Fruit fly (Drosophila melanogaster) whole organism, adult: ENCODE results near the gene Gug.

ENCODE experiments used
- CG12768 ChIP-seq: fragments of 200-800 bp; sonication (Bioruptor generic); optimal IDR thresholded peaks from 2 replicates; lab custom pipeline; 2017; ENCODE audit warnings: missing biosample characterization, missing genetic modification characterization, mild to moderate bottlenecking, moderate library complexity, missing genetic modification reagents
- Hr96 ChIP-seq: fragments of 200-800 bp; sonication (Bioruptor generic); optimal IDR thresholded peaks from 2 replicates; lab custom pipeline; 2016; ENCODE audit warnings: missing biosample characterization, missing genetic modification characterization
- Mnt ChIP-seq: fragments of 200-800 bp; sonication (Bioruptor generic); optimal IDR thresholded peaks from 2 replicates; lab custom pipeline; 2016; ENCODE audit warnings: missing biosample characterization, mild to moderate bottlenecking, missing genetic modification characterization
- bab1 ChIP-seq: fragments of 200-800 bp; sonication (Bioruptor generic); optimal IDR thresholded peaks from 3 replicates; lab custom pipeline; 2019; ENCODE audit warnings: missing biosample characterization, mild to moderate bottlenecking, missing genetic modification characterization, moderate library complexity
- pad ChIP-seq: fragments of 200-800 bp; sonication (Bioruptor generic); optimal IDR thresholded peaks from 3 replicates; lab custom pipeline; 2017; ENCODE audit warnings: missing biosample characterization, missing genetic modification characterization, mild to moderate bottlenecking, moderate library complexity, missing genetic modification reagents
- toe ChIP-seq: fragments of 200-800 bp; sonication (Bioruptor generic); optimal IDR thresholded peaks from 2 replicates; lab custom pipeline; 2016; ENCODE audit warnings: missing biosample characterization, missing genetic modification characterization

- TF ChIP-seq bab1 (GFP tag; lab: Kevin White, UChicago) (no peak), Mnt (GFP tag; lab: Kevin White, UChicago) (no peak), toe (GFP tag; lab: Kevin White, UChicago) (no peak), Hr96 (GFP tag; lab: Kevin White, UChicago) (no peak), CG12768 (GFP tag; lab: Kevin White, UChicago) (no peak), pad (GFP tag; lab: Kevin White, UChicago) (no peak)
Observed at dm6 chr3L:8480944-8481343, 31.2 kb downstream of the Gug start.
